Fruit fly (Drosophila melanogaster): Measurements from ENCODE around the gene t-cup.

The t-cup gene

dm6 chr2L:12463037-12463436 is 34.1 kb downstream of the t-cup start (continued):
- no peak for TF ChIP-seq CG10654 (GFP tag; optimal IDR thresholded peaks at IDR 0.05)
- peak in 1 of 2 experiments; percentile 38 for TF ChIP-seq Hr51 (GFP tag; optimal IDR thresholded peaks at IDR 0.05)
- no peak for TF ChIP-seq CG6654 (GFP tag; optimal IDR thresholded peaks at IDR 0.05)
- no peak for TF ChIP-seq Jarid2 (GFP tag; optimal IDR thresholded peaks at IDR 0.05)
- TF ChIP-seq Doc2 (GFP tag; IDR thresholded peaks at IDR 0.05), result no peak
- TF ChIP-seq sens (GFP tag), result peak; percentile 68
- no peak for TF ChIP-seq ewg (GFP tag; optimal IDR thresholded peaks at IDR 0.05)
- no peak for TF ChIP-seq grn (GFP tag; optimal IDR thresholded peaks at IDR 0.05)
- no peak for TF ChIP-seq sc (optimal IDR thresholded peaks at IDR 0.05)
- no peak for TF ChIP-seq sc (GFP tag; optimal IDR thresholded peaks at IDR 0.05)
- TF ChIP-seq ssp (GFP tag; IDR thresholded peaks at IDR 0.05), result no peak
- TF ChIP-seq CG13624 (GFP tag; optimal IDR thresholded peaks at IDR 0.05), result no peak
- no peak for TF ChIP-seq CG9215 (GFP tag; IDR thresholded peaks at IDR 0.05)
- TF ChIP-seq Fer2 (tag; optimal IDR thresholded peaks at IDR 0.05), result no peak
- no peak for TF ChIP-seq jumu (GFP tag; optimal IDR thresholded peaks at IDR 0.05)
- no peak for TF ChIP-seq al (GFP tag; IDR thresholded peaks at IDR 0.05)
- TF ChIP-seq Hmx (GFP tag; optimal IDR thresholded peaks at IDR 0.05), result no peak
- TF ChIP-seq h (optimal IDR thresholded peaks at IDR 0.05), result no peak
- peak in 1 of 2 experiments; percentile 40 for TF ChIP-seq Eip74EF (GFP tag; optimal IDR thresholded peaks at IDR 0.05)
- TF ChIP-seq hth (optimal IDR thresholded peaks at IDR 0.05), result no peak
- peak; percentile 66 for TF ChIP-seq Fer1 (GFP tag; optimal IDR thresholded peaks at IDR 0.05)
- TF ChIP-seq ind (GFP tag; optimal IDR thresholded peaks at IDR 0.05), result no peak
- no peak for TF ChIP-seq Hr3 (GFP tag; optimal IDR thresholded peaks at IDR 0.05)
- no peak for TF ChIP-seq Sry-β (GFP tag; optimal IDR thresholded peaks at IDR 0.05)
- no peak for TF ChIP-seq CG17361 (GFP tag; IDR thresholded peaks at IDR 0.05)
- TF ChIP-seq ems (GFP tag; optimal IDR thresholded peaks at IDR 0.05), result no peak
- TF ChIP-seq CG32532 (GFP tag; IDR thresholded peaks at IDR 0.05), result no peak
- no peak for TF ChIP-seq Gsc (GFP tag; IDR thresholded peaks at IDR 0.05)
- TF ChIP-seq Sox100B (GFP tag; optimal IDR thresholded peaks at IDR 0.05), result peak; percentile 40
- no peak for TF ChIP-seq corto (GFP tag; optimal IDR thresholded peaks at IDR 0.05)
- no peak for TF ChIP-seq amos (GFP tag; IDR thresholded peaks at IDR 0.05; ENCODE audit: partially characterized antibody)
- no peak for TF ChIP-seq CG5245 (GFP tag; optimal IDR thresholded peaks at IDR 0.05)
- peak; percentile 17 for TF ChIP-seq CG17385 (GFP tag; optimal IDR thresholded peaks at IDR 0.05)
- TF ChIP-seq CG13296 (GFP tag; optimal IDR thresholded peaks at IDR 0.05), result peak; percentile 66
- no peak for TF ChIP-seq Elba2 (GFP tag; optimal IDR thresholded peaks at IDR 0.05)
- TF ChIP-seq CG8478 (optimal IDR thresholded peaks at IDR 0.05), result no peak
- no peak; the same call in 1 of the 2 replicates for TF ChIP-seq sob (GFP tag; IDR thresholded peaks at IDR 0.05)
- peak; percentile 35 for TF ChIP-seq Fer3 (tag; optimal IDR thresholded peaks at IDR 0.05)
- TF ChIP-seq dysf (GFP tag; IDR thresholded peaks at IDR 0.05), result no peak
- TF ChIP-seq ab (GFP tag; optimal IDR thresholded peaks at IDR 0.05), result no peak
- no peak for TF ChIP-seq CG6791 (GFP tag; IDR thresholded peaks at IDR 0.05; ENCODE audit: partially characterized antibody)
- no peak for TF ChIP-seq Spps (tag; optimal IDR thresholded peaks at IDR 0.05)
- TF ChIP-seq esg (GFP tag; conservative IDR thresholded peaks at IDR 0.05), result no peak
- no peak for TF ChIP-seq maf-S (GFP tag; optimal IDR thresholded peaks at IDR 0.05)
- no peak for TF ChIP-seq croc (GFP tag; conservative IDR thresholded peaks at IDR 0.05)
- TF ChIP-seq inv (GFP tag; IDR thresholded peaks at IDR 0.05; ENCODE audit: partially characterized antibody), result no peak
- no peak for TF ChIP-seq CG7928 (GFP tag; optimal IDR thresholded peaks at IDR 0.05)
- TF ChIP-seq gcm (GFP tag; optimal IDR thresholded peaks at IDR 0.05), result no peak
- TF ChIP-seq Dek (tag; optimal IDR thresholded peaks at IDR 0.05), result peak; percentile 40
- peak; percentile 36 for TF ChIP-seq CG1603 (tag; optimal IDR thresholded peaks at IDR 0.05)
- TF ChIP-seq CG18476 (GFP tag; optimal IDR thresholded peaks at IDR 0.05), result no peak
- no peak for TF ChIP-seq D19A (tag; optimal IDR thresholded peaks at IDR 0.05)
- no peak for TF ChIP-seq run (tag; optimal IDR thresholded peaks at IDR 0.05)
